Comparison of ENCODE assay signal across 1 worm cellular context in the genomic region with DNA sequence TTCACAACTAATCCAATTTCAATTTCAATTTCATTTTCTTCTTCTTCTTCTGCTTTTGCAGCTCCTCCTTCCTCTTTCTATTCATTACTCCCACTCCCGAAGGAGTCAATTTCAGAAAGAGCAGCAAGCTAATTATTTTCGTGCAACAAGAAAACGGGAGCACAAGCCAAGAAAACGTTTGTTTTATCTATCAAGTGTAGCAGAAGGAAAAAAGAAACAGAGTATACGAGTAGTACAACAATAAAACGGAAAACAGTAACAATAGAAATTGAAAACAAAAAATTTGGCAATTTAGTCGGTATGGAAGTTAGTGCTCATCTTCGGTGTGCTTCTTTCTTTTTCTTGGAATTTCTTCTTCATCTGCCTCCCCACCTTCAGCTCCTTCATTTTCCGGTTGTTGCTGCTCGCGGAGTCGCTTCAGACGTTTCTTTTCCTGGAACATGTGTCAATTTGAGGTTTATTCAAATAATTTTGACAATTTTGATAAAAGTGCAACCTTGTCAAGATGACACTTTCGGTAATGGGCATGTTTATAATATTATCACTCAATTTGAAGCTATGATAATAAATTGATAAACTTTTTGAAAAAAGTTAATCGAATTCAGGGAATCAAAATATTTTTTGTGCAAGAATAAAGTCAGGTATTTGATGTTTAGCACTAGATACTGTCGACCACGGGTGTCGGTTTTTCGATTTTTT.
A peak's percentile ranks its signal among the peaks of the same experiment; 100 is the strongest.
TF ChIP-seq lines count a peak whose summit lies in the region.

A gene (minus strand): TSS at position 51 of the 699 bp plus-strand sequence.

TF ChIP-seq in whole organism, L4 larva, 104 proteins besides CTCF, POLR2A, EP300 and RAD21 (continued from another document):
- TF ChIP-seq hlh-11 (tag; optimal IDR thresholded peaks at IDR 0.05; lab: Kevin White, UChicago) (peak; percentile 32), nhr-10 (tag; optimal IDR thresholded peaks at IDR 0.05; lab: Kevin White, UChicago) (no peak), ceh-32 (tag; optimal IDR thresholded peaks at IDR 0.05; lab: Kevin White, UChicago; ENCODE audit: poor library complexity) (no peak), D1046.2 (GFP tag; IDR thresholded peaks at IDR 0.05; lab: Robert Waterston, UW) (no peak), spr-3 (GFP tag; optimal IDR thresholded peaks at IDR 0.05; lab: Kevin White, UChicago) (no peak), daf-19 (GFP tag; conservative IDR thresholded peaks at IDR 0.05; lab: Robert Waterston, UW) (no peak), lin-1 (GFP tag; IDR thresholded peaks at IDR 0.05; lab: Robert Waterston, UW) (peak; percentile 52; the same call in 1 of the 2 replicates), F37D6.2 (tag; optimal IDR thresholded peaks at IDR 0.05; lab: Kevin White, UChicago) (no peak), vab-7 (GFP tag; IDR thresholded peaks at IDR 0.05; lab: Robert Waterston, UW) (no peak), egl-43 (GFP tag; IDR thresholded peaks at IDR 0.05; lab: Robert Waterston, UW) (no peak)
